Fruit fly (Drosophila melanogaster): ENCODE data around the gene Cbl.

DNA sequence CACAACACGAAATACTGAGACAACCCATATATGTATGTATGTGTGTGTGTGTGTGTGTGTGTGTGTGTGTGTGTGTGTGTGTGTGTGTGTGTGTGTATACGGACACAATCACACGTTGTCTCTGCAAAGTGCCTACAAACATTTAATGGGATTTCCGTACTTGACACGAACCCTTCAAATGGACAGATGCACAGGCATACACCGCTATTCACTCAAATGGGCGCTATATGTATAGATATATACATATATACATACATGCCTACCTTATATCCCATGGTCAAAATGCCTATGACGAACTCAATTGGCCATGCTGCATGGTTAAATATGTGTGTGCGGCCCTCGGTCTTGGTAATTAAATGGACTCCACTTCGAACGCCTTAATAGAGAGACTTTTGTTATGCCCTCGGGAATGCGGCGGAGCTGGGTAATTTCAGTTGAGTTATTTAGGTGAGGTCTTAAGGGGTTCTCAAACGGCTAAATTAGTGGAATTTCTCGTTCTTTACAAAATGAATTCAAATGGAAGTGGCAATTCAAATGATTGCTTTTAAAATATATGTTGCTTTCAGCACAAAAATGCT, 31.8 kb downstream of the Cbl start:
- TF ChIP-seq lola (GFP tag; optimal IDR thresholded peaks at IDR 0.05): no peak
- no peak for TF ChIP-seq ey (GFP tag; optimal IDR thresholded peaks at IDR 0.05)
- TF ChIP-seq Myc (optimal IDR thresholded peaks at IDR 0.05): no peak
- TF ChIP-seq OdsH (GFP tag; optimal IDR thresholded peaks at IDR 0.05): no peak
- no peak for TF ChIP-seq jim (GFP tag; optimal IDR thresholded peaks at IDR 0.05)
- no peak for TF ChIP-seq Jra (GFP tag; optimal IDR thresholded peaks at IDR 0.05)
- no peak for TF ChIP-seq CG9705 (GFP tag; optimal IDR thresholded peaks at IDR 0.05)
- no peak for TF ChIP-seq Vsx2 (GFP tag; optimal IDR thresholded peaks at IDR 0.05; ENCODE audit: partially characterized antibody)
- no peak for TF ChIP-seq Rel (GFP tag; optimal IDR thresholded peaks at IDR 0.05)
- no peak for TF ChIP-seq Rel (tag; optimal IDR thresholded peaks at IDR 0.05)
- TF ChIP-seq CG32264 (GFP tag; optimal IDR thresholded peaks at IDR 0.05): no peak
